Worm (Caenorhabditis elegans) whole organism, early embryonic: ENCODE data around the gene C28H8.5.

Source experiments
- B0310.2 ChIP-seq: sonication (generic microtip); optimal IDR thresholded peaks from 2 replicates; lab custom pipeline; 2016; ENCODE audit warnings: mild to moderate bottlenecking, missing genetic modification characterization, missing compliant biosample characterization
- F13C5.2 ChIP-seq: sonication (generic microtip); optimal IDR thresholded peaks from 2 replicates; lab custom pipeline; 2017; ENCODE audit warnings: mild to moderate bottlenecking, missing genetic modification characterization, inconsistent platforms, missing compliant biosample characterization
- aly-1 ChIP-seq: sonication (generic microtip); optimal IDR thresholded peaks from 2 replicates; lab custom pipeline; 2016; ENCODE audit warnings: missing genetic modification characterization, missing compliant biosample characterization
- ama-1 ChIP-seq: fragments of 150-350 bp; optimal IDR thresholded peaks from 2 replicates; lab custom pipeline; 2014
- ceh-13 ChIP-seq: fragments of 200-800 bp; sonication (Bioruptor generic); optimal IDR thresholded peaks from 2 replicates; lab custom pipeline; 2018; ENCODE audit warnings: mild to moderate bottlenecking, missing genetic modification characterization, missing compliant biosample characterization
- ceh-36 ChIP-seq: sonication (generic microtip); optimal IDR thresholded peaks from 2 replicates; lab custom pipeline; 2016; ENCODE audit warnings: missing genetic modification characterization, inconsistent platforms, missing compliant biosample characterization
- ets-7 ChIP-seq: sonication (generic microtip); optimal IDR thresholded peaks from 2 replicates; lab custom pipeline; 2016; ENCODE audit warnings: missing genotype, missing genetic modification characterization, missing compliant biosample characterization
- flt-1 ChIP-seq: fragments of 200-800 bp; sonication (Bioruptor generic); IDR thresholded peaks from 2 replicates; pipeline ENCODE4 v1.3.6; 2022; ENCODE audit warnings: missing genetic modification characterization, missing compliant biosample characterization
- hmbx-1 ChIP-seq: sonication (generic microtip); optimal IDR thresholded peaks from 2 replicates; lab custom pipeline; 2016; ENCODE audit warnings: mild to moderate bottlenecking, missing genetic modification characterization, missing compliant biosample characterization
- hmg-4 ChIP-seq: fragments of 200-800 bp; sonication (Bioruptor generic); optimal IDR thresholded peaks from 2 replicates; lab custom pipeline; 2018; ENCODE audit warnings: mild to moderate bottlenecking, missing genetic modification characterization, missing compliant biosample characterization
- hnd-1 ChIP-seq: sonication (generic microtip); optimal IDR thresholded peaks from 2 replicates; lab custom pipeline; 2016; ENCODE audit warnings: missing genetic modification characterization, missing compliant biosample characterization
- pes-1 ChIP-seq: fragments of 200-800 bp; sonication (Bioruptor generic); IDR thresholded peaks from 2 replicates; pipeline ENCODE4 v1.3.6; 2022; ENCODE audit warnings: missing genetic modification reagents, missing genetic modification characterization, missing compliant biosample characterization
- scrt-1 ChIP-seq: fragments of 200-800 bp; sonication (Bioruptor generic); IDR thresholded peaks from 2 replicates; pipeline ENCODE4 v1.3.6; 2022; ENCODE audit warnings: missing genetic modification characterization, missing compliant biosample characterization
- sea-1 ChIP-seq: fragments of 200-800 bp; sonication (Bioruptor generic); conservative IDR thresholded peaks from 2 replicates; pipeline ENCODE4 v1.3.6; 2022; ENCODE audit warnings: missing genetic modification characterization, missing compliant biosample characterization
- tbx-11 ChIP-seq: fragments of 200-800 bp; sonication (Bioruptor generic); IDR thresholded peaks from 2 replicates; pipeline ENCODE4 v1.3.6; 2022; ENCODE audit warnings: missing genetic modification characterization, missing compliant biosample characterization
- tbx-37 ChIP-seq: fragments of 200-800 bp; sonication (Bioruptor generic); conservative IDR thresholded peaks from 2 replicates; pipeline ENCODE4 v1.3.6; 2022; ENCODE audit warnings: missing genetic modification reagents, missing genetic modification characterization, missing compliant biosample characterization
- tra-4 ChIP-seq: sonication (generic microtip); optimal IDR thresholded peaks from 2 replicates; lab custom pipeline; 2017; ENCODE audit warnings: missing genetic modification characterization, missing compliant biosample characterization

The C28H8.5 gene

ce11 chrIII:5839598-5839997, 44.5 kb upstream of the C28H8.5 start:
- TF ChIP-seq sea-1 (GFP tag; lab: Robert Waterston, UW) (no peak), tbx-11 (GFP tag; lab: Robert Waterston, UW) (no peak), aly-1 (tag; lab: Kevin White, UChicago) (no peak), tbx-37 (no peak), ceh-13 (no peak), hmbx-1 (tag; lab: Kevin White, UChicago) (no peak), hmg-4 (GFP tag; lab: Kevin White, UChicago) (no peak), scrt-1 (GFP tag; lab: Robert Waterston, UW) (no peak), flt-1 (GFP tag; lab: Robert Waterston, UW) (no peak), B0310.2 (tag; lab: Kevin White, UChicago) (no peak), tra-4 (tag; lab: Kevin White, UChicago) (no peak), ama-1 (no peak), hnd-1 (no peak)

ce11 chrIII:5840277-5840676, 43.8 kb upstream of the C28H8.5 start:
- TF ChIP-seq ama-1 = no peak
- TF ChIP-seq hmbx-1 (tag; lab: Kevin White, UChicago) = no peak
- no peak for TF ChIP-seq hmg-4 (GFP tag; lab: Kevin White, UChicago)
- TF ChIP-seq scrt-1 (GFP tag; lab: Robert Waterston, UW) = no peak
- TF ChIP-seq pes-1 (GFP tag; lab: Robert Waterston, UW) = no peak
- TF ChIP-seq F13C5.2 (tag; lab: Kevin White, UChicago) = no peak
- no peak for TF ChIP-seq sea-1 (GFP tag; lab: Robert Waterston, UW)
- TF ChIP-seq aly-1 (tag; lab: Kevin White, UChicago) = no peak
- TF ChIP-seq tra-4 (tag; lab: Kevin White, UChicago) = no peak
- TF ChIP-seq B0310.2 (tag; lab: Kevin White, UChicago) = no peak
- no peak for TF ChIP-seq tbx-37
- no peak for TF ChIP-seq flt-1 (GFP tag; lab: Robert Waterston, UW)
- TF ChIP-seq ets-7 (tag; lab: Kevin White, UChicago) = no peak
- no peak for TF ChIP-seq hnd-1
- no peak for TF ChIP-seq tbx-11 (GFP tag; lab: Robert Waterston, UW)
- TF ChIP-seq ceh-36 (tag; lab: Kevin White, UChicago) = no peak
- TF ChIP-seq ceh-13 = no peak

ce11 chrIII:5840815-5841573, 43.1 kb upstream of the C28H8.5 start:
- TF ChIP-seq tbx-37 (no peak), hnd-1 (no peak), ceh-13 (no peak), ama-1 (no peak), tbx-11 (GFP tag; lab: Robert Waterston, UW) (no peak), ceh-36 (tag; lab: Kevin White, UChicago) (no peak), hmbx-1 (tag; lab: Kevin White, UChicago) (no peak), tra-4 (tag; lab: Kevin White, UChicago) (no peak), hmg-4 (GFP tag; lab: Kevin White, UChicago) (no peak), aly-1 (tag; lab: Kevin White, UChicago) (no peak), scrt-1 (GFP tag; lab: Robert Waterston, UW) (no peak), sea-1 (GFP tag; lab: Robert Waterston, UW) (no peak), flt-1 (GFP tag; lab: Robert Waterston, UW) (no peak), ets-7 (tag; lab: Kevin White, UChicago) (no peak), F13C5.2 (tag; lab: Kevin White, UChicago) (no peak), B0310.2 (tag; lab: Kevin White, UChicago) (no peak), pes-1 (GFP tag; lab: Robert Waterston, UW) (no peak)

ce11 chrIII:5841676-5842075, 42.4 kb upstream of the C28H8.5 start:
- TF ChIP-seq ama-1 = no peak
- no peak for TF ChIP-seq B0310.2 (tag; lab: Kevin White, UChicago)
- TF ChIP-seq flt-1 (GFP tag; lab: Robert Waterston, UW) = no peak
- TF ChIP-seq pes-1 (GFP tag; lab: Robert Waterston, UW) = no peak
- TF ChIP-seq hnd-1 = no peak
- TF ChIP-seq ceh-36 (tag; lab: Kevin White, UChicago) = no peak
- TF ChIP-seq ets-7 (tag; lab: Kevin White, UChicago) = no peak
- no peak for TF ChIP-seq tbx-11 (GFP tag; lab: Robert Waterston, UW)
- no peak for TF ChIP-seq sea-1 (GFP tag; lab: Robert Waterston, UW)
- TF ChIP-seq hmbx-1 (tag; lab: Kevin White, UChicago) = no peak
- TF ChIP-seq F13C5.2 (tag; lab: Kevin White, UChicago) = no peak
- no peak for TF ChIP-seq scrt-1 (GFP tag; lab: Robert Waterston, UW)
- TF ChIP-seq tbx-37 = no peak
- no peak for TF ChIP-seq aly-1 (tag; lab: Kevin White, UChicago)

- TF ChIP-seq ceh-36 (tag; lab: Kevin White, UChicago) (no peak), flt-1 (GFP tag; lab: Robert Waterston, UW) (no peak), tbx-37 (no peak)
Measured at ce11 chrIII:5842920-5843319, 41.2 kb upstream of the C28H8.5 start.

ce11 chrIII:5843662-5844061, 40.4 kb upstream of the C28H8.5 start:
- TF ChIP-seq sea-1 (GFP tag; lab: Robert Waterston, UW) = no peak
- TF ChIP-seq hnd-1 = no peak
- TF ChIP-seq hmg-4 (GFP tag; lab: Kevin White, UChicago) = peak; percentile 12

ce11 chrIII:5845483-5845882, 38.6 kb upstream of the C28H8.5 start:
- TF ChIP-seq sea-1 (GFP tag; lab: Robert Waterston, UW) (no peak), ets-7 (tag; lab: Kevin White, UChicago) (no peak), ceh-13 (no peak), hnd-1 (no peak), scrt-1 (GFP tag; lab: Robert Waterston, UW) (no peak), hmbx-1 (tag; lab: Kevin White, UChicago) (no peak), pes-1 (GFP tag; lab: Robert Waterston, UW) (no peak), F13C5.2 (tag; lab: Kevin White, UChicago) (no peak), ceh-36 (tag; lab: Kevin White, UChicago) (no peak), aly-1 (tag; lab: Kevin White, UChicago) (no peak), B0310.2 (tag; lab: Kevin White, UChicago) (no peak), tbx-37 (no peak), hmg-4 (GFP tag; lab: Kevin White, UChicago) (no peak), flt-1 (GFP tag; lab: Robert Waterston, UW) (no peak), tra-4 (tag; lab: Kevin White, UChicago) (no peak)
